Worm (Caenorhabditis elegans): ENCODE measurements around the gene osm-12.

- TF ChIP-seq tra-4 (tag; optimal IDR thresholded peaks at IDR 0.05) (no peak), ceh-36 (tag; optimal IDR thresholded peaks at IDR 0.05) (no peak), ama-1 (optimal IDR thresholded peaks at IDR 0.05) (no peak), ets-7 (tag; optimal IDR thresholded peaks at IDR 0.05) (no peak), pes-1 (GFP tag; IDR thresholded peaks at IDR 0.05) (no peak), hmbx-1 (tag; optimal IDR thresholded peaks at IDR 0.05) (no peak), flt-1 (GFP tag; IDR thresholded peaks at IDR 0.05) (no peak), hmg-4 (GFP tag; optimal IDR thresholded peaks at IDR 0.05) (no peak), B0310.2 (tag; optimal IDR thresholded peaks at IDR 0.05) (no peak)
Observed at ce11 chrIII:12223208-12223607, 20.9 kb upstream of the osm-12 start.
